Fruit fly (Drosophila melanogaster) Kc167 (cell line): Measurements from ENCODE around the gene tbrd-1.

Experiments used
- Myc ChIP-seq: fragments of >200 bp; optimal IDR thresholded peaks from 2 replicates; lab custom pipeline; 2017; ENCODE audit warnings: missing external identifiers
- Sin3A ChIP-seq: fragments of >200 bp; optimal IDR thresholded peaks from 2 replicates; lab custom pipeline; 2018; ENCODE audit warnings: missing external identifiers
- h ChIP-seq: fragments of >200 bp; optimal IDR thresholded peaks from 3 replicates; lab custom pipeline; 2018; ENCODE audit warnings: missing external identifiers
- insv ChIP-seq: fragments of >200 bp; optimal IDR thresholded peaks from 3 replicates; lab custom pipeline; 2018; ENCODE audit warnings: missing external identifiers
- psq ChIP-seq: fragments of >200 bp; optimal IDR thresholded peaks from 2 replicates; lab custom pipeline; 2017; ENCODE audit warnings: missing external identifiers

DNA sequence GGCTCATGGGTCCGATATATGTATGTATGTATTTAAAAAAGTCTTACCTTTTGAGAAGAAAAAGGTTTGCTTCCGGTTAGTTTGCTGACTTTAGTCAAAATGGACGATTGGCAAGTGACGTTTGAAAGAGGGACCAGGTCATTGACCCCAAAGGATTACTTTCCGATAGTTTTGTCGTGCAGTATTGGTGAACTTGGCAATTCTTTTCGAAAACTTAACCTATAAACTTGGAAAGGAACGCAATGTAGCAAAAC is 40.0 kb upstream of the tbrd-1 start, which contains the start of gene RpS19b:
- TF ChIP-seq psq (lab: Kevin White, UChicago) (no peak), Sin3A (no peak), h (lab: Kevin White, UChicago) (no peak), insv (lab: Kevin White, UChicago) (no peak), Myc (no peak)
